Worm (Caenorhabditis elegans) whole organism, early embryonic: ENCODE data around the gene Y69E1A.8.

ENCODE experiments used
- ama-1 ChIP-seq: fragments of 150-350 bp; optimal IDR thresholded peaks from 2 replicates; lab custom pipeline; 2014
- flt-1 ChIP-seq: fragments of 200-800 bp; sonication (Bioruptor generic); IDR thresholded peaks from 2 replicates; pipeline ENCODE4 v1.3.6; 2022; ENCODE audit warnings: missing genetic modification characterization, missing compliant biosample characterization
- hmg-4 ChIP-seq: fragments of 200-800 bp; sonication (Bioruptor generic); optimal IDR thresholded peaks from 2 replicates; lab custom pipeline; 2018; ENCODE audit warnings: mild to moderate bottlenecking, missing genetic modification characterization, missing compliant biosample characterization
- tbx-11 ChIP-seq: fragments of 200-800 bp; sonication (Bioruptor generic); IDR thresholded peaks from 2 replicates; pipeline ENCODE4 v1.3.6; 2022; ENCODE audit warnings: missing genetic modification characterization, missing compliant biosample characterization

ce11 chrIV:10957583-10958229 is 8.7 kb upstream of the Y69E1A.8 start, which contains the start of gene Y69E1A.5:
- TF ChIP-seq flt-1 (GFP tag; lab: Robert Waterston, UW) = no peak
- TF ChIP-seq hmg-4 = no peak
- TF ChIP-seq tbx-11 = no peak
- no peak for TF ChIP-seq ama-1 (lab: Kevin White, UChicago)
